Fruit fly (Drosophila melanogaster) whole organism, pupa: ENCODE results near the gene Past1.

Source experiments
- CG10348 ChIP-seq: fragments of 200-800 bp; sonication (Bioruptor generic); IDR thresholded peaks from 2 replicates; pipeline ENCODE4 v1.3.6; 2022; ENCODE audit warnings: missing biosample characterization, missing genetic modification characterization
- CG12605 ChIP-seq: fragments of 200-800 bp; sonication (Bioruptor generic); IDR thresholded peaks from 2 replicates; pipeline ENCODE4 v1.3.6; 2022; ENCODE audit warnings: missing biosample characterization, missing genetic modification characterization
- CG13204 ChIP-seq: fragments of 200-800 bp; sonication (Bioruptor generic); optimal IDR thresholded peaks from 2 replicates; lab custom pipeline; 2018; ENCODE audit warnings: missing biosample characterization, mild to moderate bottlenecking, missing genetic modification characterization, moderate library complexity
- CG14655 ChIP-seq: fragments of 200-800 bp; sonication (Bioruptor generic); optimal IDR thresholded peaks from 3 replicates; lab custom pipeline; 2017; ENCODE audit warnings: mild to moderate bottlenecking, missing biosample characterization, missing genetic modification reagents, missing genetic modification characterization
- CG15710 ChIP-seq: fragments of 200-800 bp; sonication (Bioruptor generic); optimal IDR thresholded peaks from 2 replicates; lab custom pipeline; 2018; ENCODE audit warnings: missing biosample characterization, mild to moderate bottlenecking, missing genetic modification characterization, moderate library complexity
- CG17806 ChIP-seq: fragments of 200-800 bp; sonication (Bioruptor generic); optimal IDR thresholded peaks from 2 replicates; lab custom pipeline; 2018; ENCODE audit warnings: missing biosample characterization, mild to moderate bottlenecking, missing genetic modification characterization, moderate library complexity
- CG32121 ChIP-seq: fragments of 200-800 bp; sonication (Bioruptor generic); IDR thresholded peaks from 2 replicates; pipeline ENCODE4 v1.3.6; 2022; ENCODE audit warnings: missing biosample characterization, missing genetic modification characterization
- CG34367 ChIP-seq: fragments of 200-800 bp; sonication (Bioruptor generic); optimal IDR thresholded peaks from 2 replicates; lab custom pipeline; 2018; ENCODE audit warnings: missing biosample characterization, mild to moderate bottlenecking, missing genetic modification characterization
- CG4496 ChIP-seq: fragments of 200-800 bp; sonication (Bioruptor generic); IDR thresholded peaks from 3 replicates; pipeline ENCODE4 v1.3.6; 2022; ENCODE audit warnings: missing biosample characterization, missing genetic modification characterization
- CG8159 ChIP-seq: fragments of 200-800 bp; sonication (Bioruptor generic); optimal IDR thresholded peaks from 3 replicates; lab custom pipeline; 2018; ENCODE audit warnings: missing biosample characterization, mild to moderate bottlenecking, missing genetic modification characterization, moderate library complexity
- CG8301 ChIP-seq: fragments of 200-800 bp; sonication (Bioruptor generic); optimal IDR thresholded peaks from 2 replicates; lab custom pipeline; 2018; ENCODE audit warnings: missing biosample characterization, mild to moderate bottlenecking, missing genetic modification characterization
- CG9948 ChIP-seq: fragments of 200-800 bp; sonication (Bioruptor generic); optimal IDR thresholded peaks from 2 replicates; lab custom pipeline; 2018; ENCODE audit warnings: missing biosample characterization, mild to moderate bottlenecking, missing genetic modification characterization, moderate library complexity
- D1 ChIP-seq: fragments of 200-800 bp; sonication (Bioruptor generic); optimal IDR thresholded peaks from 2 replicates; lab custom pipeline; 2018; ENCODE audit warnings: missing biosample characterization, mild to moderate bottlenecking, missing genetic modification characterization, moderate library complexity
- EcR ChIP-seq: fragments of 200-800 bp; sonication (Bioruptor generic); optimal IDR thresholded peaks from 3 replicates; lab custom pipeline; 2019; ENCODE audit warnings: missing biosample characterization, missing genetic modification characterization, mild to moderate bottlenecking, moderate library complexity, missing genetic modification reagents
- Ets98B ChIP-seq: fragments of 200-800 bp; sonication (Bioruptor generic); IDR thresholded peaks from 2 replicates; pipeline ENCODE4 v1.3.6; 2022; ENCODE audit warnings: missing biosample characterization, missing genetic modification characterization
- Pif1A ChIP-seq: fragments of 200-800 bp; sonication (Bioruptor generic); optimal IDR thresholded peaks from 3 replicates; lab custom pipeline; 2016; ENCODE audit warnings: missing biosample characterization, missing genetic modification characterization
- Pif1B ChIP-seq: fragments of 200-800 bp; sonication (Bioruptor generic); optimal IDR thresholded peaks from 3 replicates; lab custom pipeline; 2016; ENCODE audit warnings: missing biosample characterization, missing genetic modification characterization
- Snoo ChIP-seq: fragments of 200-800 bp; sonication (Bioruptor generic); optimal IDR thresholded peaks from 3 replicates; lab custom pipeline; 2017; ENCODE audit warnings: missing biosample characterization, mild to moderate bottlenecking, missing genetic modification characterization, inconsistent platforms
- fd96Ca ChIP-seq: fragments of 200-800 bp; sonication (Bioruptor generic); IDR thresholded peaks from 3 replicates; pipeline ENCODE4 v1.3.6; 2022; ENCODE audit warnings: missing biosample characterization, missing genetic modification characterization
- gl ChIP-seq: fragments of 200-800 bp; sonication (Bioruptor generic); optimal IDR thresholded peaks from 2 replicates; lab custom pipeline; 2018; ENCODE audit warnings: missing biosample characterization, mild to moderate bottlenecking, missing genetic modification characterization
- rn ChIP-seq: fragments of 200-800 bp; sonication (Bioruptor generic); IDR thresholded peaks from 2 replicates; pipeline ENCODE4 v1.3.6; 2022; ENCODE audit warnings: missing biosample characterization, missing genetic modification characterization

Gene Past1

DNA sequence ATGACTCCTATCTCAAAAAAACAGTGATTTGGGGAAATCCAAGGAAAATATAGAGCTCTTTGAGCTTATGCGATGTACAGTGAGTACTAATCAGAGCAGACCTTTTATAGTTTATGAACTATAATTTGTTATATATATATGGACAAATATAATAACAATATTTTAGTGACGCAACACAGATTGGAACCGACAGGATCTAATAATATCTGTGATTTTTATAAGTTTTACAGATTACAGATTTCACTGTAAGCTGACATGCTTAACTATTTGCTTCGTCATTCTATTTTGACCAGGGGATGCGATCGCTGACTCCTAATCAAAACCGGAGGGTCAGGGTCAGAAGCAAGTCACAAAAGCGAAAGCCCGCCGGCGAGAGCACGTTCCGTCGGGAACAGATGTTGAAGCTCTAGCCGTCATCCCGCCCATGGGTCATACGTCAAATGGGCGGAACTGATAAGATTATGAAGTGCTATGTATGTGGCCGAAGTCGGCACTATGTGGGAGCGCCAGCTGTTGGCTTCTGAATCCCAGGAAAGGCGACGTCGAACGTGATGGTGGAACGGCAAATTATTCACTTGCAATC, 23.0 kb upstream of the Past1 start, which contains the start of gene Gnmt:
Gnmt (plus strand) TSS at position 568 of the 583 bp plus-strand sequence.
- TF ChIP-seq Pif1A (GFP tag; lab: Kevin White, UChicago) (no peak), CG12605 (GFP tag; lab: Robert Waterston, UW) (no peak), rn (GFP tag; lab: Robert Waterston, UW) (no peak), Pif1B (no peak), CG14655 (no peak), CG17806 (tag; lab: Kevin White, UChicago) (no peak), CG8159 (tag; lab: Kevin White, UChicago) (no peak)

DNA sequence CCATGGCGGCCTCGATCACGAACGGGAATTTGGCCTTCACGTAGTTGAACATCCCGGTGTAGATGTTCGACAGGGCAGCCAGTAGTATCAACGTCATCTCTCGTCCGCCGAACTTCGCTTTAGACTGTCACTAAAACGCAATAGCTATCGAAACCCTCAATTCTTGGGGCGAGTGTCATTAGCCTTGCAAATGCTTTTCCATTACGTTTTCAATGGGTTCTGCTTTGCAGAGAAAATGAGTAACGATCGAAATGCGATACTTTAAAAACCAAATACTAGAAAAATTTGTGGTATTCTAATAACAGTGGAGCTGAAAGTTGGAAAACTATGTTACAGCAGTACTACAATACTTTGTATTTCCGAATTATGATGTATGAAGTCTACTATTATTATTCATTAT, 21.0 kb upstream of the Past1 start, which contains the start of gene CG43630:
CG43630 (minus strand) TSS at position 101 of the 400 bp plus-strand sequence.
- no peak for TF ChIP-seq gl (tag; lab: Kevin White, UChicago)
- TF ChIP-seq CG32121 (GFP tag; lab: Robert Waterston, UW): no peak
- TF ChIP-seq CG4496 (GFP tag; lab: Robert Waterston, UW): no peak
- no peak for TF ChIP-seq Pif1B
- no peak for TF ChIP-seq CG9948
- TF ChIP-seq Ets98B (GFP tag; lab: Robert Waterston, UW): no peak
- TF ChIP-seq CG14655: no peak
- TF ChIP-seq CG8301 (tag; lab: Kevin White, UChicago): no peak
- no peak for TF ChIP-seq EcR (GFP tag; lab: Kevin White, UChicago)
- no peak for TF ChIP-seq CG10348 (GFP tag; lab: Robert Waterston, UW)
- TF ChIP-seq CG34367 (tag; lab: Kevin White, UChicago): no peak
- TF ChIP-seq rn (GFP tag; lab: Robert Waterston, UW): no peak
- no peak for TF ChIP-seq Snoo (tag; lab: Kevin White, UChicago)
- TF ChIP-seq CG15710 (tag; lab: Kevin White, UChicago): no peak
- no peak for TF ChIP-seq D1 (tag; lab: Kevin White, UChicago)
- TF ChIP-seq Pif1A (GFP tag; lab: Kevin White, UChicago): no peak
- TF ChIP-seq fd96Ca (GFP tag; lab: Robert Waterston, UW): no peak
- no peak for TF ChIP-seq CG17806 (tag; lab: Kevin White, UChicago)
- no peak for TF ChIP-seq CG13204 (GFP tag; lab: Kevin White, UChicago)
- no peak for TF ChIP-seq CG12605 (GFP tag; lab: Robert Waterston, UW)

DNA sequence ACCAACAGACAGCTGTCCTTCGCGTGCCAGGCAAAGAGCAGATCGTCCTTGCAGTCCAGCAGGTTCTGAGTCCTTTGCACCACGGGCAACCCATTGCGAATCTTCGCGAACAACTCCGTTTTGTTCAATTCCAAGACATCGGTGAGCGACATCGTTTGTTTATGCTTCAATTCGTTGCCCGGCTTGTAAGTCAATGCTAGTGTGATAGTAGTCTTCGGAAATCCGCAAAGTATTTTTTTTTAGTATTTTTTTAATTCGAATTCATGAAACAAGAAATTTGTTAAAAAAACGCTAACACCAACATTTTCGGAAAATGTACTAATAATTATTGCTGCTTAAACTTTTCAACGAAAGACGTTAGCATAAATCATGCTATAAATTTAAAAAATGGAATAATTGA, 18.3 kb upstream of the Past1 start, which contains the start of gene mbo:
mbo (minus strand) TSS at position 203 of the 400 bp plus-strand sequence.
- TF ChIP-seq CG12605 (GFP tag; lab: Robert Waterston, UW) (no peak), Pif1A (GFP tag; lab: Kevin White, UChicago) (no peak), CG17806 (tag; lab: Kevin White, UChicago) (no peak), CG15710 (tag; lab: Kevin White, UChicago) (no peak), EcR (GFP tag; lab: Kevin White, UChicago) (no peak), rn (GFP tag; lab: Robert Waterston, UW) (no peak), CG8301 (tag; lab: Kevin White, UChicago) (no peak), Snoo (tag; lab: Kevin White, UChicago) (no peak), CG34367 (tag; lab: Kevin White, UChicago) (no peak), CG10348 (GFP tag; lab: Robert Waterston, UW) (no peak), CG9948 (no peak), CG4496 (GFP tag; lab: Robert Waterston, UW) (no peak), CG32121 (GFP tag; lab: Robert Waterston, UW) (no peak), CG14655 (no peak), gl (tag; lab: Kevin White, UChicago) (no peak), fd96Ca (GFP tag; lab: Robert Waterston, UW) (no peak)
- TF ChIP-seq, all 21 proteins: peak for 0

DNA sequence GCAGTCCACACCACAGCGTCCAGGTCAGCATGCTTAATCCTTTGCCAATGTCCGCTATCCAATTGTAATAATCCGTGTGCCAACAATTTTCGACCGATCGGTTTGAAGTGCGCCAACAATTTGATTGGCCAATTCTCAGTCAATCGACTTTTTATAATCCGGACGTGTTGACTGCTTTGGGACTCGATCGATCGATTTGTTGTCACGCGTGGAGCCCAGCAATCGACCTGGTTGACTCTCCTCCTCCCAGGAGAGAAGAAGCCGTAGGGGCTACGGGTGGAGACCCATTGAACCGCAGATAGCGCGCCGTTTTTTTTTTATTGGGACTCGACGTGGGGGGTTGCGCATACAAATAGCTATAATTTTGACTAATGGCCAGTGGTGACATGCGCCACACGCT, 15.8 kb upstream of the Past1 start, which contains the start of gene Cyp313a4:
Cyp313a4 (minus strand) TSS at position 101 of the 400 bp plus-strand sequence.
- TF ChIP-seq rn (GFP tag; lab: Robert Waterston, UW) (no peak), CG32121 (GFP tag; lab: Robert Waterston, UW) (no peak), CG12605 (GFP tag; lab: Robert Waterston, UW) (no peak), EcR (GFP tag; lab: Kevin White, UChicago) (no peak), CG14655 (no peak), CG13204 (GFP tag; lab: Kevin White, UChicago) (no peak), Pif1A (GFP tag; lab: Kevin White, UChicago) (no peak), CG15710 (tag; lab: Kevin White, UChicago) (no peak), CG4496 (GFP tag; lab: Robert Waterston, UW) (no peak), CG8301 (tag; lab: Kevin White, UChicago) (no peak), D1 (tag; lab: Kevin White, UChicago) (no peak), Pif1B (no peak), CG34367 (tag; lab: Kevin White, UChicago) (no peak), CG17806 (tag; lab: Kevin White, UChicago) (no peak), CG9948 (no peak), fd96Ca (GFP tag; lab: Robert Waterston, UW) (no peak), gl (tag; lab: Kevin White, UChicago) (no peak)
- TF ChIP-seq, all 21 proteins: peak for 0

DNA sequence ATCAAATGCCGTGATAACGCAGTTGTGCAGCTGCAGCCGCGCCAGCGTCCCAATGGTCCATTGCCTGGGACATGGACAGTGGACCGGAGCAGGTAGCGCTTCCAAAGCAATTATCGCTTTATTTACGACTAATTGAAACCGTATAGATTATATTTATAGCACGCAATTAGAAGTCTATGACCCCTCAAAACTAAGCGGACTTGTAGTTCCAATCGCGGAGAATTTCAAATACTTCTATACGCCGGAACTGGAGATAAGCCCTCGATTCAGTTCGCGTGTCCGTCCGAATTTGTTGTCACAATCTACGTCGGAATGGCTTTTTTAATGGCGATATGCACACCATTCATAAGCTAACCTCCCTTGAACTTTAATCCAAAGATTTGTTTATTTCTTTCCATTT, 11.8 kb upstream of the Past1 start:
- TF ChIP-seq Ets98B (GFP tag; lab: Robert Waterston, UW): no peak
- no peak for TF ChIP-seq CG12605 (GFP tag; lab: Robert Waterston, UW)
- TF ChIP-seq CG14655: no peak
- TF ChIP-seq CG32121 (GFP tag; lab: Robert Waterston, UW): no peak
- TF ChIP-seq CG15710 (tag; lab: Kevin White, UChicago): no peak
- TF ChIP-seq rn (GFP tag; lab: Robert Waterston, UW): no peak
- no peak for TF ChIP-seq Snoo (tag; lab: Kevin White, UChicago)
- TF ChIP-seq CG8301 (tag; lab: Kevin White, UChicago): no peak
- TF ChIP-seq fd96Ca (GFP tag; lab: Robert Waterston, UW): no peak
- no peak for TF ChIP-seq CG17806 (tag; lab: Kevin White, UChicago)
